Worm (Caenorhabditis elegans) whole organism, early embryonic: Measurements from ENCODE around the gene dhs-8.

Source experiments
- F13C5.2 ChIP-seq: sonication (generic microtip); optimal IDR thresholded peaks from 2 replicates; lab custom pipeline; 2017; ENCODE audit warnings: mild to moderate bottlenecking, missing genetic modification characterization, inconsistent platforms, missing compliant biosample characterization
- ama-1 ChIP-seq: fragments of 150-350 bp; optimal IDR thresholded peaks from 2 replicates; lab custom pipeline; 2014
- ceh-36 ChIP-seq: sonication (generic microtip); optimal IDR thresholded peaks from 2 replicates; lab custom pipeline; 2016; ENCODE audit warnings: missing genetic modification characterization, inconsistent platforms, missing compliant biosample characterization
- flt-1 ChIP-seq: fragments of 200-800 bp; sonication (Bioruptor generic); IDR thresholded peaks from 2 replicates; pipeline ENCODE4 v1.3.6; 2022; ENCODE audit warnings: missing genetic modification characterization, missing compliant biosample characterization
- tbx-11 ChIP-seq: fragments of 200-800 bp; sonication (Bioruptor generic); IDR thresholded peaks from 2 replicates; pipeline ENCODE4 v1.3.6; 2022; ENCODE audit warnings: missing genetic modification characterization, missing compliant biosample characterization

ce11 chrII:14494464-14494863, 3.4 kb upstream of the dhs-8 start:
- TF ChIP-seq F13C5.2 (tag; lab: Kevin White, UChicago) (no peak), flt-1 (GFP tag; lab: Robert Waterston, UW) (no peak), ama-1 (lab: Kevin White, UChicago) (no peak), ceh-36 (tag; lab: Kevin White, UChicago) (no peak), tbx-11 (GFP tag; lab: Robert Waterston, UW) (no peak)
